Worm (Caenorhabditis elegans) whole organism, early embryonic: Measurements from ENCODE around the gene fbxa-72.

Source experiments
- B0310.2 ChIP-seq: sonication (generic microtip); optimal IDR thresholded peaks from 2 replicates; lab custom pipeline; 2016; ENCODE audit warnings: mild to moderate bottlenecking, missing genetic modification characterization, missing compliant biosample characterization
- ama-1 ChIP-seq: fragments of 150-350 bp; optimal IDR thresholded peaks from 2 replicates; lab custom pipeline; 2014
- ceh-13 ChIP-seq: fragments of 200-800 bp; sonication (Bioruptor generic); optimal IDR thresholded peaks from 2 replicates; lab custom pipeline; 2018; ENCODE audit warnings: mild to moderate bottlenecking, missing genetic modification characterization, missing compliant biosample characterization
- pes-1 ChIP-seq: fragments of 200-800 bp; sonication (Bioruptor generic); IDR thresholded peaks from 2 replicates; pipeline ENCODE4 v1.3.6; 2022; ENCODE audit warnings: missing genetic modification reagents, missing genetic modification characterization, missing compliant biosample characterization
- scrt-1 ChIP-seq: fragments of 200-800 bp; sonication (Bioruptor generic); IDR thresholded peaks from 2 replicates; pipeline ENCODE4 v1.3.6; 2022; ENCODE audit warnings: missing genetic modification characterization, missing compliant biosample characterization
- sea-1 ChIP-seq: fragments of 200-800 bp; sonication (Bioruptor generic); conservative IDR thresholded peaks from 2 replicates; pipeline ENCODE4 v1.3.6; 2022; ENCODE audit warnings: missing genetic modification characterization, missing compliant biosample characterization
- tbx-11 ChIP-seq: fragments of 200-800 bp; sonication (Bioruptor generic); IDR thresholded peaks from 2 replicates; pipeline ENCODE4 v1.3.6; 2022; ENCODE audit warnings: missing genetic modification characterization, missing compliant biosample characterization

- TF ChIP-seq ceh-13 (GFP tag; lab: Kevin White, UChicago) (no peak), pes-1 (no peak), tbx-11 (GFP tag; lab: Robert Waterston, UW) (no peak), scrt-1 (GFP tag; lab: Robert Waterston, UW) (no peak), B0310.2 (tag; lab: Kevin White, UChicago) (no peak), ama-1 (no peak), sea-1 (no peak)
Observed at ce11 chrV:631832-632231, 44.7 kb downstream of the fbxa-72 start.
